Fruit fly (Drosophila melanogaster) whole organism, embryonic: ENCODE results near the gene CG31288.

ENCODE experiments used
- CG16813 ChIP-seq: fragments of 200-800 bp; sonication (Bioruptor generic); IDR thresholded peaks from 3 replicates; pipeline ENCODE4 v1.3.6; 2022; ENCODE audit warnings: missing biosample characterization, missing genetic modification characterization; ENCODE audit not compliant: partially characterized antibody
- CG8944 ChIP-seq: fragments of 200-800 bp; sonication (Bioruptor generic); optimal IDR thresholded peaks from 3 replicates; lab custom pipeline; 2016; ENCODE audit warnings: missing biosample characterization, missing genetic modification characterization
- D19A ChIP-seq: fragments of 200-800 bp; optimal IDR thresholded peaks from 3 replicates; lab custom pipeline; 2019; ENCODE audit warnings: missing biosample characterization, mild to moderate bottlenecking, missing genetic modification characterization, moderate library complexity
- lola ChIP-seq, 3 experiments: fragments of >200 bp in 2 of 3; fragments of 200-800 bp in 1 of 3; sonication (Bioruptor generic) in 1 of 3; optimal IDR thresholded peaks; 2 replicates each; lab custom pipeline; 2017 to 2019; ENCODE audit warnings: missing biosample characterization in 3 of 3, missing genetic modification characterization in 3 of 3, mild to moderate bottlenecking in 1 of 3, moderate library complexity in 1 of 3

DNA sequence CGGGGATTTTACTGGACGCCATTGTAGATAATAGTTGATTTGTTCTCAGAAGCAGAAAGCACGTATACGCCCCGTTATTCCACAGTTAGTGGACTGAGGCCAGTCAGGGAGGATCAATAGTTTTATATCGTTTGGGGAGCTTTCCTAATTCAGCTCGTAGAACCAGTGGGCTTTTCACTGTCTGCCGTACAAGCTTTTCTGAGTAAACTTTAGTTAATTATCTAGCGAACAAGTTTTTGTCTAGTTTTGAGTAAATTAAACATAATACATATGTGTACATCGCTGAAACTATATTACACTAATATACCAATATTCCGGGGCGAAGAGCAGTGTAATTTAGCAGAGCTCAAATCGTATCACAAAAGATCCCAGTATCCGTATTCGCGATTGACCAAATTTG lies 23.3 kb upstream of the CG31288 start, which contains the start of gene CG10562:
- no peak for TF ChIP-seq D19A (tag; lab: Kevin White, UChicago)
- TF ChIP-seq lola (GFP tag; optimal IDR thresholded peaks at IDR 0.05; lab: Kevin White, UChicago) = no peak
- TF ChIP-seq CG16813 (GFP tag; lab: Robert Waterston, UW) = no peak
- no peak for TF ChIP-seq CG8944 (GFP tag; lab: Kevin White, UChicago)
